Fruit fly (Drosophila melanogaster) whole organism, pupa: Measurements from ENCODE around the gene CG14971.

Source experiments
- CG13204 ChIP-seq: fragments of 200-800 bp; sonication (Bioruptor generic); optimal IDR thresholded peaks from 2 replicates; lab custom pipeline; 2018; ENCODE audit warnings: missing biosample characterization, mild to moderate bottlenecking, missing genetic modification characterization, moderate library complexity
- Ets98B ChIP-seq: fragments of 200-800 bp; sonication (Bioruptor generic); IDR thresholded peaks from 2 replicates; pipeline ENCODE4 v1.3.6; 2022; ENCODE audit warnings: missing biosample characterization, missing genetic modification characterization

- TF ChIP-seq CG13204 (GFP tag; lab: Kevin White, UChicago) (peak; percentile 20), Ets98B (GFP tag; lab: Robert Waterston, UW) (peak; percentile 35; the same call in 1 of the 2 replicates)
These were observed 50.9 kb downstream of the CG14971 start for dm6 chr3L:3420237-3420643.
